Worm (Caenorhabditis elegans): ENCODE data around the gene srlf-12.

The srlf-12 gene

DNA sequence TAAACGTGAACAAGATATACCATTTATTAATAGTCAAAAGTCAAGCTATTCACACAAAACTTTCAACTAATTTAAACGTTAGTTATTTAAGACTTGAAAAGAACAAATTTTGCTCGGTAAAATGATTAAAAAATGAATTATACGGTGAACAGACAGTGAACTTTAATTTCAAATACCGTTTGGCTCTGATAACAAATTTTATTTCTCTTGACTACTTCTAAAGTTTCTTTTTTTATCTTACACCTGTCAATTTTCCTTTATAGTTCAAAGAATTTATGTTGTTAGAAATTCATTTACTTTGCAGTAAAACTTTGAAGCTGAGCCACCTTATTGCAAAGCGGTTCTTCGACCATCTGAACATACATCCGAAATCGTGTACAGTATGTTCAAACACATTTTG lies 23.5 kb upstream of the srlf-12 start, which contains the start of gene ZK593.3:
Gene ZK593.3 (plus strand): TSS at position 301 of the 400 bp plus-strand sequence.
- TF ChIP-seq Y55F3AM.14 (GFP tag; optimal IDR thresholded peaks at IDR 0.05) (no peak), crh-2 (tag; optimal IDR thresholded peaks at IDR 0.05) (no peak), nhr-23 (tag; optimal IDR thresholded peaks at IDR 0.05) (no peak), sma-3 (GFP tag; optimal IDR thresholded peaks at IDR 0.05) (no peak), aly-2 (tag; optimal IDR thresholded peaks at IDR 0.05) (no peak), unc-55 (GFP tag; optimal IDR thresholded peaks at IDR 0.05) (no peak), nhr-77 (tag; optimal IDR thresholded peaks at IDR 0.05) (no peak), nhr-6 (tag; optimal IDR thresholded peaks at IDR 0.05) (no peak), zag-1 (tag; optimal IDR thresholded peaks at IDR 0.05) (no peak), nhr-25 (tag; optimal IDR thresholded peaks at IDR 0.05) (no peak), nhr-10 (tag; optimal IDR thresholded peaks at IDR 0.05) (no peak), ceh-16 (tag; optimal IDR thresholded peaks at IDR 0.05) (no peak), sem-4 (tag; optimal IDR thresholded peaks at IDR 0.05) (no peak), snpc-4 (tag; optimal IDR thresholded peaks at IDR 0.05) (no peak), ztf-4 (tag; optimal IDR thresholded peaks at IDR 0.05) (no peak)

DNA sequence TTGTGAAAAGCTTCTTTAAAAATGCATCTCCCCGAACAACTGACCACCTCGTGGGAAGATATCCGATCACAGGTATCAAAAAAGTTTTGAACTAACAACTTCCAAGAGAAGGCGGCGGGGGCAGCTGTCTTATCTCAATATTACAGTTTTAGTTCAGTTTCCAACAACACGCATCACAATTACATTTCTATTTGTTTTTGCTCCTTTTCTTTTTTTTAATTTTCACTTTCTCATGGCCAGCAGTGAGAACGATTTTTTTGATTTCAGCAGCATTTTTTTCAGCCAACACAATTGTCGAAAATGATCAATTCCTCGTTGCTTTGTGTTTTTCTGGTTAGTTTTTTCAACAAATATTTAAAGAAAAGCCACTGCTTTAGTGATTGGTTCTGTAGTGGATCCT lies 21.2 kb upstream of the srlf-12 start, which contains the start of gene ZK593.2:
Gene ZK593.2 (plus strand): TSS at position 301 of the 400 bp plus-strand sequence.
- no peak for TF ChIP-seq ztf-11 (tag; optimal IDR thresholded peaks at IDR 0.05)
- TF ChIP-seq nhr-11 (tag; optimal IDR thresholded peaks at IDR 0.05), result no peak
- no peak for TF ChIP-seq sma-9 (GFP tag; optimal IDR thresholded peaks at IDR 0.05)
- no peak for TF ChIP-seq sma-9 (tag; optimal IDR thresholded peaks at IDR 0.05)
- no peak for TF ChIP-seq ztf-1 (GFP tag; conservative IDR thresholded peaks at IDR 0.05)
- no peak for TF ChIP-seq fos-1 (tag; optimal IDR thresholded peaks at IDR 0.05)
- no peak for TF ChIP-seq lin-11 (tag; optimal IDR thresholded peaks at IDR 0.05)
- no peak for TF ChIP-seq nhr-129 (tag; optimal IDR thresholded peaks at IDR 0.05)
- TF ChIP-seq F13H6.1 (tag; optimal IDR thresholded peaks at IDR 0.05), result no peak
- TF ChIP-seq ama-1 (optimal IDR thresholded peaks at IDR 0.05), result no peak
- no peak for TF ChIP-seq ztf-4 (tag; optimal IDR thresholded peaks at IDR 0.05)
- TF ChIP-seq mdl-1 (tag; optimal IDR thresholded peaks at IDR 0.05), result no peak
- TF ChIP-seq mab-5 (tag; optimal IDR thresholded peaks at IDR 0.05), result no peak
- no peak for TF ChIP-seq R02D3.7 (tag; optimal IDR thresholded peaks at IDR 0.05)
- TF ChIP-seq zag-1 (tag; optimal IDR thresholded peaks at IDR 0.05), result no peak
- TF ChIP-seq gmeb-1 (tag; optimal IDR thresholded peaks at IDR 0.05), result no peak

DNA sequence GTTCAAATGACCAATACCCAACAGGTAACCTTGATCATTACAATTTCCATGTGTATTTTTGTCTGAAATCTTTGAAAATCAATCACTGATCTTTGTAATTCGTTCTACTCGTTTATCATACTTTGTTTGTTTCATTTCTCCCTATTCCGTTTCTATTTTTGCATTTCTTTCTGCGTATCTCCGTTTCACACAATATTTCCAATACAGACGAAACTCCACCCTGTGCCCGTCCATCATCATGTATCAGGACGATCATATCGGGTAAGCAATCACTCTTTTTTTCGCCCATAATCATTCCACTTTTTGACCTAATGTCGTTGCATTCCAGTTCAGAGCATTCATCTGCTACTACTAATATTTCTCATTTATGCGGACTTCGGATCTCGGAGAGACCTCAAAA lies 17.8 kb upstream of the srlf-12 start, which contains the start of gene pyk-2:
Gene pyk-2 (plus strand): TSS at position 206 of the 400 bp plus-strand sequence.
- no peak for TF ChIP-seq sem-4 (tag; optimal IDR thresholded peaks at IDR 0.05)
- TF ChIP-seq peb-1 (tag; optimal IDR thresholded peaks at IDR 0.05), result no peak
- TF ChIP-seq nhr-129 (tag; optimal IDR thresholded peaks at IDR 0.05), result peak; percentile 45
- TF ChIP-seq unc-62 (GFP tag; optimal IDR thresholded peaks at IDR 0.05), result no peak
- TF ChIP-seq sma-9 (GFP tag; optimal IDR thresholded peaks at IDR 0.05), result peak; percentile 78
- no peak for TF ChIP-seq sma-9 (tag; optimal IDR thresholded peaks at IDR 0.05)
- TF ChIP-seq R02D3.7 (tag; optimal IDR thresholded peaks at IDR 0.05), result no peak
- TF ChIP-seq crh-2 (tag; optimal IDR thresholded peaks at IDR 0.05), result peak; percentile 64
- no peak for TF ChIP-seq gmeb-1 (tag; optimal IDR thresholded peaks at IDR 0.05)
- TF ChIP-seq mab-5 (tag; optimal IDR thresholded peaks at IDR 0.05), result no peak
- no peak for TF ChIP-seq ZK546.5 (tag; optimal IDR thresholded peaks at IDR 0.05)
- TF ChIP-seq dmd-4 (tag; optimal IDR thresholded peaks at IDR 0.05), result no peak
- no peak for TF ChIP-seq nhr-6 (tag; optimal IDR thresholded peaks at IDR 0.05)
- no peak for TF ChIP-seq ztf-4 (tag; optimal IDR thresholded peaks at IDR 0.05)
- TF ChIP-seq nhr-77 (tag; optimal IDR thresholded peaks at IDR 0.05), result no peak
- no peak for TF ChIP-seq lin-11 (tag; optimal IDR thresholded peaks at IDR 0.05)
- TF ChIP-seq fos-1 (tag; optimal IDR thresholded peaks at IDR 0.05), result peak; percentile 70
- TF ChIP-seq nhr-237 (tag; optimal IDR thresholded peaks at IDR 0.05), result no peak
- TF ChIP-seq snpc-4 (tag; optimal IDR thresholded peaks at IDR 0.05), result no peak
- no peak for TF ChIP-seq nhr-11 (tag; optimal IDR thresholded peaks at IDR 0.05)
- no peak for TF ChIP-seq mdl-1 (tag; optimal IDR thresholded peaks at IDR 0.05)
- no peak for TF ChIP-seq zag-1 (tag; optimal IDR thresholded peaks at IDR 0.05)
- TF ChIP-seq sma-3 (GFP tag; optimal IDR thresholded peaks at IDR 0.05), result peak; percentile 48
- TF ChIP-seq egl-27 (tag; optimal IDR thresholded peaks at IDR 0.05), result no peak
- no peak for TF ChIP-seq nhr-12 (tag; optimal IDR thresholded peaks at IDR 0.05)
- TF ChIP-seq lin-39 (tag; optimal IDR thresholded peaks at IDR 0.05), result no peak
- TF ChIP-seq mbf-1 (tag; optimal IDR thresholded peaks at IDR 0.05), result no peak
- TF ChIP-seq Y55F3AM.14 (GFP tag; optimal IDR thresholded peaks at IDR 0.05), result no peak
- no peak for TF ChIP-seq alr-1 (tag; optimal IDR thresholded peaks at IDR 0.05)

Data from whole organism, L2 larva.